Fruit fly (Drosophila melanogaster) S2 (cell line): Measurements from ENCODE around the gene CG5390.

Source experiments
- CG8478 ChIP-seq: fragments of >200 bp; optimal IDR thresholded peaks from 2 replicates; lab custom pipeline; 2018
- CTCF ChIP-seq, 2 experiments: fragments of >200 bp; optimal IDR thresholded peaks; 2 replicates each; lab custom pipeline; 2018

DNA sequence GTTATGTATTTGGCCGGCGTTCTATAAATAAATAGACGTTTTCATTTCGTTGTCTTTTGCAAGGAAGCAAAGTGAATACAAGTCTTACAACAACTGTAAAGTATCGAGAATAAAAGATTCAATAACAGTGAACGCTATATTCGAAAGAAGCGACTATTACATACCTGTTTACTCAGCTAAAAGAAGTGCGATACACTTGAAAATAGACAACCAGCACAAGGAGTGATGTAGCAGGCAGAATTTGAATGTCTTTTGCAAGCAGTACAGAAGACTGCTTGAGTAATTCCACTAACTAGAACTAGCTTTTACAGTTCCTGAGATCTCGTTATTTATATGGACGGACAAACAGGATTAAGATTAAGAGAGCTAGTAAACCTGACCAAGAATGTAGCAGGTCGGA, 8.1 kb downstream of the CG5390 start:
- TF ChIP-seq CTCF (optimal IDR thresholded peaks at IDR 0.05; lab: Kevin White, UChicago) (peak; percentile 19 to 40), CG8478 (lab: Kevin White, UChicago) (no peak)
